Fruit fly (Drosophila melanogaster) Kc167 (cell line): ENCODE results near the gene CG6847.

ENCODE experiments used
- Sin3A ChIP-seq: fragments of >200 bp; optimal IDR thresholded peaks from 2 replicates; lab custom pipeline; 2018; ENCODE audit warnings: missing external identifiers
- h ChIP-seq: fragments of >200 bp; optimal IDR thresholded peaks from 3 replicates; lab custom pipeline; 2018; ENCODE audit warnings: missing external identifiers
- insv ChIP-seq: fragments of >200 bp; optimal IDR thresholded peaks from 3 replicates; lab custom pipeline; 2018; ENCODE audit warnings: missing external identifiers
- psq ChIP-seq: fragments of >200 bp; optimal IDR thresholded peaks from 2 replicates; lab custom pipeline; 2017; ENCODE audit warnings: missing external identifiers

DNA sequence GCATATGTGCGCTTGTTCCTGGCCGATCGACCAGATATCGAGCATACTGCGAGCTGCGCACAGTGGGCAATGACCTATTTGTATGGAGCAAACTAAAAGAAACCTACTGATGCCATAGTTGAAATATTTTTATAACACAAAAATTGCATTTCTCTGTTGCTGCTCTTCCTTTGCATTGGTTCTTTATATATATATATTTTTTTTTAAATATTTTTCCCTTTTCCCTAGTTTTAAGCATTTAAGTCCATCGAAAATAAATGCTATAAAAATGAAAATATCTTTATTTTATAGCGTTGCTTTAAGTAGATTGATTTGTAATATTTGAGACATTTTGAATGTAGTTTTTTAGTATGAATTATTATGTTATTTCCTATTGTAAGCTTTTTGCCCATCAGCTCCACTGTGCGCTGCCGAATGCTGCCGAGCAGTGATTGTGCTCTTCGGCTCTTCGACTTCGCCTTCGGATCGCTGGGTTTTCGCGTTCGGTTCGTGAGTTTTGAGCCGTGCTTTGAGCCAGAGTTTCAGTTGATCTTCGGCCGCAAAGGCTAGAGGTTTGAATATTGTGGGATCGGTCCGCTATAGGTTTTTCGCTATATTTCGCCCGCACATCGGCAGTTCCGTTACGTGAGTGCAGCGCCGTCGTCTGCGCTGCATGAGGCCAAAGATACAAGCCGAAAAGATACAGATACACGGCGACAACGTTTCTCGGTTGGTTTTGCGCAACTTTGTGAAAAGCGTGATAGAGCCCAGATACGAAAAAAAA, at the start of gene CG6847:
- no peak for TF ChIP-seq insv (lab: Kevin White, UChicago)
- TF ChIP-seq Sin3A (lab: Kevin White, UChicago), result no peak
- no peak for TF ChIP-seq psq (lab: Kevin White, UChicago)
- TF ChIP-seq h (lab: Kevin White, UChicago), result no peak
